Worm (Caenorhabditis elegans) whole organism, L4 larva: ENCODE measurements around the gene madf-3.

Source experiments
- D1046.2 ChIP-seq: fragments of 200-800 bp; sonication (Bioruptor generic); IDR thresholded peaks from 2 replicates; pipeline ENCODE4 v1.3.6; 2022; ENCODE audit warnings: missing genetic modification characterization, missing compliant biosample characterization
- F26F4.8 ChIP-seq: fragments of 200-800 bp; sonication (Bioruptor generic); conservative IDR thresholded peaks from 2 replicates; pipeline ENCODE4 v1.3.6; 2022; ENCODE audit warnings: missing genetic modification characterization, missing compliant biosample characterization
- F49E8.2 ChIP-seq: sonication (generic microtip); optimal IDR thresholded peaks from 2 replicates; lab custom pipeline; 2016; ENCODE audit warnings: missing compliant biosample characterization, mild to moderate bottlenecking, missing genetic modification characterization, borderline replicate concordance
- ZK337.2 ChIP-seq: fragments of 200-800 bp; sonication (Bioruptor generic); IDR thresholded peaks from 2 replicates; pipeline ENCODE4 v1.3.6; 2022; ENCODE audit warnings: missing genetic modification reagents, missing genetic modification characterization, missing compliant biosample characterization
- aha-1 ChIP-seq: fragments of 150-350 bp; peaks from one replicate; lab custom pipeline; 2014; ENCODE audit warnings: missing biosample characterization, missing genetic modification characterization
- arid-1 ChIP-seq: fragments of 200-800 bp; sonication (Bioruptor generic); conservative IDR thresholded peaks from 2 replicates; pipeline ENCODE4 v1.3.6; 2022; ENCODE audit warnings: missing genetic modification reagents, missing genetic modification characterization, missing compliant biosample characterization
- ceh-32 ChIP-seq: sonication (generic microtip); optimal IDR thresholded peaks from 2 replicates; lab custom pipeline; 2016; ENCODE audit warnings: mild to moderate bottlenecking, missing genetic modification characterization, missing compliant biosample characterization; ENCODE audit not compliant: poor library complexity
- cey-2 ChIP-seq: sonication (generic microtip); optimal IDR thresholded peaks from 3 replicates; lab custom pipeline; 2017; ENCODE audit warnings: missing genetic modification characterization, mild to moderate bottlenecking, missing compliant biosample characterization, antibody characterized with exemption, borderline replicate concordance; ENCODE audit not compliant: insufficient read depth
- daf-16 ChIP-seq, 3 experiments: sonication (generic microtip); optimal IDR thresholded peaks; 2 replicates each; lab custom pipeline; 2016 to 2017; ENCODE audit warnings: missing genetic modification characterization in 3 of 3, missing genetic modification reagents in 3 of 3, mild to moderate bottlenecking in 2 of 3, missing compliant biosample characterization in 2 of 3, missing biosample characterization in 1 of 3, moderate library complexity in 1 of 3
- dmd-9 ChIP-seq: fragments of 200-800 bp; sonication (Bioruptor generic); IDR thresholded peaks from 2 replicates; pipeline ENCODE4 v1.3.6; 2022; ENCODE audit warnings: missing genetic modification reagents, missing genetic modification characterization, missing compliant biosample characterization
- egl-27 ChIP-seq: sonication (generic microtip); optimal IDR thresholded peaks from 3 replicates; lab custom pipeline; 2017; ENCODE audit warnings: missing biosample characterization, missing genetic modification reagents, missing genetic modification characterization
- fkh-10 ChIP-seq: fragments of 150-350 bp; optimal IDR thresholded peaks from 2 replicates; lab custom pipeline; 2014; ENCODE audit warnings: missing biosample characterization, missing genetic modification reagents, missing genetic modification characterization
- gei-8 ChIP-seq: fragments of 200-800 bp; sonication (Bioruptor generic); optimal IDR thresholded peaks from 2 replicates; lab custom pipeline; 2018; ENCODE audit warnings: mild to moderate bottlenecking, missing genetic modification characterization, missing compliant biosample characterization
- hif-1 ChIP-seq, 2 experiments: sonication (generic microtip); optimal IDR thresholded peaks; 2 replicates each; lab custom pipeline; 2016 to 2017; ENCODE audit warnings: missing compliant biosample characterization in 2 of 2, missing genetic modification characterization in 2 of 2, missing genetic modification reagents in 2 of 2, missing genotype in 2 of 2, mild to moderate bottlenecking in 1 of 2
- jun-1 ChIP-seq: fragments of 150-350 bp; optimal IDR thresholded peaks from 2 replicates; lab custom pipeline; 2014; ENCODE audit warnings: missing biosample characterization, missing genetic modification reagents, missing genetic modification characterization
- lim-7 ChIP-seq: fragments of 200-800 bp; sonication (Bioruptor generic); IDR thresholded peaks from 2 replicates; pipeline ENCODE4 v1.3.6; 2022; ENCODE audit warnings: missing genetic modification characterization, missing compliant biosample characterization
- lin-1 ChIP-seq: fragments of 200-800 bp; sonication (Bioruptor generic); IDR thresholded peaks from 2 replicates; pipeline ENCODE4 v1.3.6; 2022; ENCODE audit warnings: missing genetic modification reagents, missing genetic modification characterization, missing compliant biosample characterization
- lin-13 ChIP-seq: fragments of 150-350 bp; optimal IDR thresholded peaks from 2 replicates; lab custom pipeline; 2014; ENCODE audit warnings: missing biosample characterization, missing genetic modification reagents, missing genetic modification characterization
- lin-15B ChIP-seq: fragments of 150-350 bp; sonication (generic microtip); optimal IDR thresholded peaks from 3 replicates; lab custom pipeline; 2014; ENCODE audit warnings: missing biosample characterization, missing genetic modification characterization
- lin-39 ChIP-seq: fragments of 150-350 bp; optimal IDR thresholded peaks from 2 replicates; lab custom pipeline; 2014; ENCODE audit warnings: missing biosample characterization, missing genetic modification reagents, missing genetic modification characterization
- mes-2 ChIP-seq: sonication (generic microtip); optimal IDR thresholded peaks from 2 replicates; lab custom pipeline; 2016; ENCODE audit warnings: missing genotype, mild to moderate bottlenecking, missing genetic modification characterization, missing compliant biosample characterization; ENCODE audit not compliant: poor library complexity, severe bottlenecking
- mxl-2 ChIP-seq: fragments of 200-800 bp; sonication (Bioruptor generic); conservative IDR thresholded peaks from 2 replicates; pipeline ENCODE4 v1.3.6; 2022; ENCODE audit warnings: missing genetic modification reagents, missing genetic modification characterization, missing compliant biosample characterization
- nhr-10 ChIP-seq: fragments of 150-350 bp; optimal IDR thresholded peaks from 2 replicates; lab custom pipeline; 2014; ENCODE audit warnings: missing biosample characterization, missing genetic modification characterization
- nhr-11 ChIP-seq: fragments of 150-350 bp; optimal IDR thresholded peaks from 2 replicates; lab custom pipeline; 2014; ENCODE audit warnings: missing biosample characterization, missing genetic modification characterization
- nhr-111 ChIP-seq: fragments of 200-800 bp; sonication (Bioruptor generic); optimal IDR thresholded peaks from 2 replicates; lab custom pipeline; 2018; ENCODE audit warnings: mild to moderate bottlenecking, missing genetic modification characterization, missing compliant biosample characterization
- nhr-25 ChIP-seq: sonication (generic microtip); optimal IDR thresholded peaks from 2 replicates; lab custom pipeline; 2017; ENCODE audit warnings: missing genetic modification characterization, mild to moderate bottlenecking, missing compliant biosample characterization, antibody characterized with exemption, moderate library complexity, borderline replicate concordance; ENCODE audit not compliant: insufficient read depth
- nhr-28 ChIP-seq: fragments of 150-350 bp; optimal IDR thresholded peaks from 2 replicates; lab custom pipeline; 2014; ENCODE audit warnings: missing biosample characterization, missing genetic modification characterization
- nhr-41 ChIP-seq: fragments of 200-800 bp; sonication (Bioruptor generic); IDR thresholded peaks from 2 replicates; pipeline ENCODE4 v1.3.6; 2022; ENCODE audit warnings: missing genetic modification reagents, missing genetic modification characterization, missing compliant biosample characterization
- nhr-48 ChIP-seq: sonication (generic microtip); optimal IDR thresholded peaks from 2 replicates; lab custom pipeline; 2016; ENCODE audit warnings: mild to moderate bottlenecking, missing genetic modification characterization, missing compliant biosample characterization
- pha-4 ChIP-seq, 2 experiments: fragments of 150-350 bp in 1 of 2; fragments of 200-800 bp in 1 of 2; sonication (Bioruptor generic) in 1 of 2; IDR thresholded peaks in 1 of 2; optimal IDR thresholded peaks in 1 of 2; 2 replicates each; pipeline versions ENCODE4 v1.3.6 to Lab custom; 2014 to 2022; ENCODE audit warnings: missing genetic modification characterization in 2 of 2, missing genetic modification reagents in 2 of 2, missing biosample characterization in 1 of 2, missing compliant biosample characterization in 1 of 2
- sdz-12 ChIP-seq: fragments of 200-800 bp; sonication (Bioruptor generic); optimal IDR thresholded peaks from 2 replicates; lab custom pipeline; 2018; ENCODE audit warnings: mild to moderate bottlenecking, missing genetic modification characterization, missing compliant biosample characterization
- set-16 ChIP-seq: fragments of 200-800 bp; sonication (Bioruptor generic); IDR thresholded peaks from 2 replicates; pipeline ENCODE4 v1.3.6; 2022; ENCODE audit warnings: missing genetic modification reagents, missing genetic modification characterization, missing compliant biosample characterization
- skn-1 ChIP-seq: fragments of 150-350 bp; optimal IDR thresholded peaks from 2 replicates; lab custom pipeline; 2014; ENCODE audit warnings: missing biosample characterization, missing genetic modification characterization
- snpc-1.2 ChIP-seq: fragments of 200-800 bp; sonication (Bioruptor generic); IDR thresholded peaks from 2 replicates; pipeline ENCODE4 v1.3.6; 2022; ENCODE audit warnings: missing genetic modification reagents, missing genetic modification characterization, missing compliant biosample characterization
- spr-1 ChIP-seq: sonication (generic microtip); optimal IDR thresholded peaks from 2 replicates; lab custom pipeline; 2016; ENCODE audit warnings: mild to moderate bottlenecking, missing genetic modification characterization, missing compliant biosample characterization
- spr-3 ChIP-seq: fragments of 200-800 bp; sonication (Bioruptor generic); optimal IDR thresholded peaks from 2 replicates; lab custom pipeline; 2018; ENCODE audit warnings: mild to moderate bottlenecking, missing genetic modification characterization, missing compliant biosample characterization
- zfp-3 ChIP-seq: fragments of 200-800 bp; sonication (Bioruptor generic); conservative IDR thresholded peaks from 2 replicates; pipeline ENCODE4 v1.3.6; 2022; ENCODE audit warnings: missing genetic modification reagents, missing genetic modification characterization, missing compliant biosample characterization
- zip-11 ChIP-seq: fragments of 200-800 bp; sonication (Bioruptor generic); IDR thresholded peaks from 2 replicates; pipeline ENCODE4 v1.3.6; 2022; ENCODE audit warnings: missing genetic modification characterization, missing compliant biosample characterization
- ztf-7 ChIP-seq: fragments of 150-350 bp; optimal IDR thresholded peaks from 2 replicates; lab custom pipeline; 2014; ENCODE audit warnings: missing biosample characterization, missing genetic modification characterization

The madf-3 gene

DNA sequence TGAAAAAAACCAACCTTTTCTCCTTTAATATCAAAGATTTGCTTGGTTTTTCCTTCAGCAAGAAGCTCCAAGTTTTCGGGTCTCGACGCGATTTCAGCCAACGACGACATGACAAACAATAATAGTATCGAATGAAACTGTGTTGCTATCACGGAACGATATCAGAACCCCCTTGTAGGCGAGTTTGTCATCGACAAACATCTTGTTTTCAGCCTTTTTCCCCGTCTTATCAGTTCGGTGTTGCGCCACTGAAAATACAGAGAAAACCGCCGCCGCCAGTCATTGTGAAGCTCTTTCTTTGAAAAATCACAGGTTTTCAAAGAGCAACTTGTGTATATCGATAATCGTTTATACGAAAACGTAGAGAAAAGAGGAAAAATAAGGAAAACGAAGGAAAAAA lies 37.9 kb downstream of the madf-3 start, which contains the start of gene paic-1 (continued):
- TF ChIP-seq nhr-48 = no peak
- TF ChIP-seq skn-1 (tag; lab: Kevin White, UChicago) = no peak
- no peak for TF ChIP-seq nhr-10 (tag; lab: Kevin White, UChicago)
- TF ChIP-seq, all 104 proteins: peak for 11

DNA sequence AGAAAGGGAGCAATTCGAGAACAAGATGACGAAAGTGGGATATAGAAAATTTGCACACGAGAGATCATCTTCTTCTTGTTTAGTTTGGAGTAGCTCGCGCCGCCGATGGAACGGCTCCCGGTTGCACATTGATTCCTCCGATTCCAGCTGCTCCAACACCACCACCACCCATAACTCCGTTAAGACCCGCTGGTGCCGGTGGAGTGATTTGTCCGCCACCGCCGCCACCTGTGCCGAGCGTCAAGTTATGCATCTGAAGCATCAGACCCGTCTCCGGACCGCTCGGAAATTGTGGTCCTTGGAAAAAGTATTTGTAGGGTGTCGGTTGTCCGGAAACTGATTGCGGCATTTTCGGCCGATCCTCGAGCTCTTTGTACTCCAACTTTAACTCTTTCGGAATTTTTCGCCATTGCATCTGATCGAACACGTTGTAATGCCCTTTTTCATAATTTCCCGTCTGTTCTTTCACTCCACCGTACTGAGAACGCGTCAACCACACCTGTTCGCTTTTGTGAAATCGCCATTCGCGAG lies 38.4 kb downstream of the madf-3 start:
- 0 out of 2 replicates have a peak, but pooled peaks have one; percentile 61 for TF ChIP-seq dmd-9
- TF ChIP-seq set-16 (GFP tag; lab: Robert Waterston, UW) = peak; percentile 81
- no peak for TF ChIP-seq jun-1
- peak; percentile 70 for TF ChIP-seq aha-1 (tag; lab: Kevin White, UChicago)
- no peak for TF ChIP-seq ztf-7
- TF ChIP-seq F26F4.8 = 0 out of 2 replicates have a peak, but pooled peaks have one; percentile 23
- TF ChIP-seq D1046.2 (GFP tag; lab: Robert Waterston, UW) = 0 out of 2 replicates have a peak, but pooled peaks have one; percentile 54

DNA sequence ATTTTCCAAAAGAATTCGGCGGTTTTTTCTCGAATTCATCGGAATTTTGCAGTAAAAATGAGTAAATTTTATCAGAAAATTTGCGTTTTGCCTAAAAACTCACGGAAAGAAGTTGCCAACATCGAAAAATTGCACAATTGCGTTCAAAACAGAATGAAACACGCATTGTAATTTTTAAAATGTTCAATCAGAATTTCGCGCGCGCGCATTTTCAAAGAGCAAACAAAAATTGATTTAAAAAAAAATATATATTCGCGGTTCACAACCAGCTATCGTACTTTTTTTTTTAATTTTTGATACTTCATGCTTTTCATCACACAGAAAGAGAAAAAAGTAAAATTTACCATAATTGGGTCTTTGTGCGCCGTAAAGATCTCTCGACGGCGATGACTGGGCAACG lies 40.3 kb downstream of the madf-3 start:
- TF ChIP-seq mes-2 (tag; lab: Kevin White, UChicago) = no peak
- 0 out of 2 replicates have a peak, but pooled peaks have one; percentile 29 for TF ChIP-seq D1046.2 (GFP tag; lab: Robert Waterston, UW)

DNA sequence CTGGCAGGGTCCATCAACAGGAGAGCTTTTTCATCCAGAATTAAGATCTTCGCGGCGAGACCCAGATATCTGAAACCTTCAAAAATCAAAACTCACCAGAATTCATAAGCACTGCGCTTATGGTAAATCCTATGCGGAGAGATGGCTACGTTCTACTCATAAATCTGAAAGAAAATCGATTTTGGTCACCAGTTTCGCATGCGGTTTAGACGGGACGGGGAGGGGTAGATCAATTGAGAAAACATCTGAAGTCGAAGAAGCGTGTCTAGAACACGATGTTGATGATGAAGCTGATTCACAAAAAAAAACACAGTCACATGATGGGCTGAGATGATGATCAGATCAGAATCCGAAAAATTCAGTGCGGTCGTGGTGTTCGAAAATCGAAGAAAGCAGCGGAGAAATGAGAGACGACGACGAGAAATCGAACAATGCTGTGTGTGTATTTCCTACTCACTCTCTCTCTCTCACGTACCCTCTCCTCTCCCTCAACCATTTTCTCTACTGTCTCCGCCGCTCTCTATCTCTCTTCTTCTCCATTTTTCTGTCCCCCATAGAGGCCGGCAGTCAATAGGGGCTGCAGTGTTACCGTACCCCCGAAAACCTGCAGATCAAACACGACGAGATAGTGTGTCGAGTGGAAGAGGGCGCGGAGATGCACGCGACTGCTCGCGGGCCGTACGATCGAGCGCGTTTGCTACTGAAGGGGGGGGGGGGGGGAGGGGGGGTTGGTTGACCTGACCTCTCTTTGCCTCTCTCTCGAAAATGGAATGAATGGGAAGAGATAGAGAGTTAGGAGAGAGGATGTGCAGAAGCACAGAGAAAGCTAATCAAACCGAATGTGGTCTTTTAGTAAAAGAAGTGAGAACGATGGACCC lies 42.0 kb downstream of the madf-3 start, which contains the start of gene ntl-2:
Gene ntl-2 (minus strand): TSS at position 171 of the 878 bp plus-strand sequence.
- TF ChIP-seq gei-8 (GFP tag; lab: Kevin White, UChicago) = peak; percentile 67
- TF ChIP-seq mxl-2 (GFP tag; lab: Robert Waterston, UW) = 0 out of 2 replicates have a peak, but pooled peaks have one; percentile 27
- TF ChIP-seq mes-2 (tag; lab: Kevin White, UChicago) = peak; percentile 91
- no peak for TF ChIP-seq lin-39 (tag; lab: Kevin White, UChicago)
- peak; percentile 91 for TF ChIP-seq lin-13 (GFP tag; lab: Kevin White, UChicago)
- peak; percentile 80; the same call in 1 of the 2 replicates for TF ChIP-seq D1046.2 (GFP tag; lab: Robert Waterston, UW)
- peak; percentile 76 for TF ChIP-seq lin-1
- peak; percentile 90 for TF ChIP-seq spr-3
- TF ChIP-seq cey-2 (tag; lab: Kevin White, UChicago) = peak; percentile 18
- no peak for TF ChIP-seq F49E8.2 (tag; lab: Kevin White, UChicago)
- TF ChIP-seq ceh-32 (tag; lab: Kevin White, UChicago) = no peak
- peak; percentile 61 for TF ChIP-seq sdz-12
- TF ChIP-seq spr-1 (tag; lab: Kevin White, UChicago) = peak; percentile 86
- peak; percentile 76; the same call in 1 of the 2 replicates for TF ChIP-seq nhr-41
- 0 out of 2 replicates have a peak, but pooled peaks have one; percentile 19 for TF ChIP-seq ZK337.2 (GFP tag; lab: Robert Waterston, UW)
- TF ChIP-seq nhr-111 (GFP tag; lab: Kevin White, UChicago) = no peak
- TF ChIP-seq pha-4 (GFP tag; IDR thresholded peaks at IDR 0.05; lab: Robert Waterston, UW) = peak; percentile 97
- TF ChIP-seq pha-4 (tag; optimal IDR thresholded peaks at IDR 0.05; lab: Kevin White, UChicago) = peak; percentile 76
- TF ChIP-seq nhr-11 (tag; lab: Kevin White, UChicago) = peak; percentile 90
- TF ChIP-seq lim-7 (GFP tag; lab: Robert Waterston, UW) = peak; percentile 71; the same call in 1 of the 2 replicates
- TF ChIP-seq zip-11 (GFP tag; lab: Robert Waterston, UW) = no peak
- peak; percentile 75 for TF ChIP-seq lin-15B (tag; lab: Kevin White, UChicago)
- TF ChIP-seq arid-1 (GFP tag; lab: Robert Waterston, UW) = peak; percentile 86
- peak; percentile 20 to 95 for TF ChIP-seq hif-1 (tag; optimal IDR thresholded peaks at IDR 0.05; lab: Kevin White, UChicago)
- TF ChIP-seq zfp-3 (GFP tag; lab: Robert Waterston, UW) = peak; percentile 50; the same call in 1 of the 2 replicates
- peak; percentile 90 for TF ChIP-seq nhr-25 (tag; lab: Kevin White, UChicago)
- peak in 1 of 2 experiments; percentile 81 for TF ChIP-seq daf-16 (GFP tag; optimal IDR thresholded peaks at IDR 0.05; lab: Kevin White, UChicago)
- TF ChIP-seq daf-16 (tag; optimal IDR thresholded peaks at IDR 0.05; lab: Kevin White, UChicago) = peak; percentile 88
- peak; percentile 55; the same call in 1 of the 2 replicates for TF ChIP-seq snpc-1.2 (GFP tag; lab: Robert Waterston, UW)
- peak; percentile 59 for TF ChIP-seq fkh-10 (GFP tag; lab: Kevin White, UChicago)
- peak; percentile 83 for TF ChIP-seq nhr-28 (tag; lab: Kevin White, UChicago)
- TF ChIP-seq egl-27 = no peak
